Fruit fly (Drosophila melanogaster): Measurements from ENCODE around the gene Elo68beta.
A peak's percentile ranks its signal among the peaks of the same experiment; 100 is the strongest.

Gene Elo68beta

DNA sequence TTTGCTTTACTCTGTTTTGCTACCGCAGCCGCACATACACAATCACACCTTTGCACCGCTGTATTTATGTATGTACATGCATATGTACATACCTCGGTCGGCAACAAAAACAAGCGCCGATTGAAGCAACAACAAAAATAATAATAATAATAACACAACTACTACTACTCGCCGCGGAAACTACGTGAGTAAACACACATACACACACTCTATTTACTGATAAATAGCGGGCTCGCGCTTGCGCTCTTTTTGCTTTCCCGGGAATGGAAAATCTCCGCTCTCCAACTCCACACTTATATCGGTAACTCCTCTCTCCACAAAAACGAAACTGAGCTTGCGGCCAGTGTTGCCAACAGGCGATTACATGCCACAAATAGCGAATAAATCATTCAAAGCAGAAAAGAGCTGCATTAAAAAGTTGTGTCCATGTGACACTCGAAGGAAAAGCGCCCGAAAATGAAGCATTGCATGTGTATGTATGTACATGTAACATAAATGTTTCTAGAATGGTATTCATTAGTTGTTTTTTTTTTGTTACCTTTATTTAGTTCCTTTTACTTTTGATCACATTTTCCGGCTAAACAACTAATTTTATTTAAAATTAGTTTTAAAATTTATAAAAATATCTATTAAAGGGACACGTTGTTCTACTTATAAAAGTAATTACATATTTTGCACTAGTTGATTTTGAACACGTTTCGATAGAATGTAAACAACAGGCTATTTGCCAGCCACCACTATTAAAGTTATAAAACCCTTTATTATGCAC is 17.3 kb upstream of the Elo68beta start (continued):
- TF ChIP-seq Xrp1 (GFP tag; IDR thresholded peaks at IDR 0.05) (peak; percentile 86), grau (tag; optimal IDR thresholded peaks at IDR 0.05) (peak; percentile 38), CG6765 (GFP tag; optimal IDR thresholded peaks at IDR 0.05) (peak; percentile 79), tio (GFP tag; optimal IDR thresholded peaks at IDR 0.05) (no peak), CG17612 (GFP tag; IDR thresholded peaks at IDR 0.05) (no peak), Rx (GFP tag; IDR thresholded peaks at IDR 0.05) (no peak), run (tag; optimal IDR thresholded peaks at IDR 0.05) (peak; percentile 63), luna (GFP tag; optimal IDR thresholded peaks at IDR 0.05) (no peak), knrl (GFP tag; IDR thresholded peaks at IDR 0.05; ENCODE audit: partially characterized antibody) (no peak), eyg (GFP tag; optimal IDR thresholded peaks at IDR 0.05) (peak; percentile 33), CG1647 (GFP tag; optimal IDR thresholded peaks at IDR 0.05) (peak; percentile 47), CG11093 (GFP tag; IDR thresholded peaks at IDR 0.05) (no peak; the same call in 2 of the 3 replicates), p53 (GFP tag; optimal IDR thresholded peaks at IDR 0.05) (peak; percentile 64), prd (optimal IDR thresholded peaks at IDR 0.05) (no peak), prd (GFP tag; IDR thresholded peaks at IDR 0.05) (peak; percentile 47; the same call in 2 of the 3 replicates), CG4854 (GFP tag; optimal IDR thresholded peaks at IDR 0.05) (peak; percentile 34), CG16779 (GFP tag; IDR thresholded peaks at IDR 0.05) (0 out of 2 replicates have a peak, but pooled peaks have one; percentile 34), CG3281 (GFP tag; optimal IDR thresholded peaks at IDR 0.05) (peak; percentile 74), Usf (GFP tag; optimal IDR thresholded peaks at IDR 0.05) (no peak), sisA (GFP tag; IDR thresholded peaks at IDR 0.05) (no peak), bcd (GFP tag; optimal IDR thresholded peaks at IDR 0.05) (no peak), CG12942 (GFP tag; optimal IDR thresholded peaks at IDR 0.05) (peak; percentile 44), Drgx (GFP tag; IDR thresholded peaks at IDR 0.05) (peak; percentile 53; the same call in 1 of the 2 replicates), CG1603 (tag; optimal IDR thresholded peaks at IDR 0.05) (peak; percentile 64), sens-2 (GFP tag; IDR thresholded peaks at IDR 0.05) (peak; percentile 68), CG3847 (GFP tag; IDR thresholded peaks at IDR 0.05) (peak; percentile 54), scrt (GFP tag; optimal IDR thresholded peaks at IDR 0.05) (peak; percentile 78), ap (GFP tag; IDR thresholded peaks at IDR 0.05) (no peak), fru (optimal IDR thresholded peaks at IDR 0.05) (no peak), Mad (GFP tag; optimal IDR thresholded peaks at IDR 0.05) (peak; percentile 7), lbe (GFP tag; optimal IDR thresholded peaks at IDR 0.05) (peak; percentile 11), Adf1 (GFP tag; IDR thresholded peaks at IDR 0.05) (peak; percentile 77), CG7357 (GFP tag; IDR thresholded peaks at IDR 0.05) (no peak), Optix (GFP tag; IDR thresholded peaks at IDR 0.05) (peak; percentile 57; the same call in 1 of the 3 replicates), Awh (GFP tag; IDR thresholded peaks at IDR 0.05) (peak; percentile 67; the same call in 1 of the 2 replicates), ERR (GFP tag; optimal IDR thresholded peaks at IDR 0.05) (peak; percentile 17), gce (GFP tag; IDR thresholded peaks at IDR 0.05) (0 out of 3 replicates have a peak, but pooled peaks have one; percentile 47), CG2875 (GFP tag; optimal IDR thresholded peaks at IDR 0.05) (peak; percentile 84), nmo (GFP tag; optimal IDR thresholded peaks at IDR 0.05) (peak; percentile 16), Fer3 (tag; optimal IDR thresholded peaks at IDR 0.05) (peak; percentile 71), hth (optimal IDR thresholded peaks at IDR 0.05) (no peak), dpn (GFP tag; optimal IDR thresholded peaks at IDR 0.05) (peak; percentile 16 to 49), btn (GFP tag; optimal IDR thresholded peaks at IDR 0.05) (peak; percentile 25), CG11398 (GFP tag; optimal IDR thresholded peaks at IDR 0.05) (peak; percentile 68), CG4424 (GFP tag; optimal IDR thresholded peaks at IDR 0.05) (peak; percentile 12), CG2116 (GFP tag; optimal IDR thresholded peaks at IDR 0.05) (peak; percentile 54), CG10959 (GFP tag; IDR thresholded peaks at IDR 0.05) (no peak), Oaz (GFP tag; IDR thresholded peaks at IDR 0.05) (no peak), Pdp1 (GFP tag; optimal IDR thresholded peaks at IDR 0.05) (peak; percentile 55 to 75), Fer2 (tag; optimal IDR thresholded peaks at IDR 0.05) (peak; percentile 51), CG10462 (GFP tag; optimal IDR thresholded peaks at IDR 0.05) (no peak)
